Worm (Caenorhabditis elegans) whole organism, L4 larva: Measurements from ENCODE around the gene B0554.5.

Experiments used
- F10B5.3 ChIP-seq: sonication (generic microtip); optimal IDR thresholded peaks from 2 replicates; lab custom pipeline; 2016; ENCODE audit warnings: mild to moderate bottlenecking, missing genetic modification characterization, missing compliant biosample characterization
- F26F4.8 ChIP-seq: fragments of 200-800 bp; sonication (Bioruptor generic); conservative IDR thresholded peaks from 2 replicates; pipeline ENCODE4 v1.3.6; 2022; ENCODE audit warnings: missing genetic modification characterization, missing compliant biosample characterization
- T26A8.4 ChIP-seq: fragments of 200-800 bp; sonication (Bioruptor generic); IDR thresholded peaks from 2 replicates; pipeline ENCODE4 v1.3.6; 2022; ENCODE audit warnings: missing genetic modification characterization, missing compliant biosample characterization
- Y48G9A.11 ChIP-seq: fragments of 200-800 bp; sonication (Bioruptor generic); IDR thresholded peaks from 2 replicates; pipeline ENCODE4 v1.3.6; 2022; ENCODE audit warnings: missing genetic modification reagents, missing genetic modification characterization, missing compliant biosample characterization
- Y5F2A.4 ChIP-seq: fragments of 200-800 bp; sonication (Bioruptor generic); optimal IDR thresholded peaks from 2 replicates; lab custom pipeline; 2018; ENCODE audit warnings: mild to moderate bottlenecking, missing genetic modification characterization, missing compliant biosample characterization
- ZK337.2 ChIP-seq: fragments of 200-800 bp; sonication (Bioruptor generic); IDR thresholded peaks from 2 replicates; pipeline ENCODE4 v1.3.6; 2022; ENCODE audit warnings: missing genetic modification reagents, missing genetic modification characterization, missing compliant biosample characterization
- aha-1 ChIP-seq: fragments of 150-350 bp; peaks from one replicate; lab custom pipeline; 2014; ENCODE audit warnings: missing biosample characterization, missing genetic modification characterization
- ceh-20 ChIP-seq: fragments of 200-800 bp; sonication (Bioruptor generic); IDR thresholded peaks from 2 replicates; pipeline ENCODE4 v1.3.6; 2022; ENCODE audit warnings: missing genetic modification reagents, missing genetic modification characterization, missing compliant biosample characterization
- ceh-28 ChIP-seq: fragments of 150-350 bp; optimal IDR thresholded peaks from 2 replicates; lab custom pipeline; 2014; ENCODE audit warnings: missing biosample characterization, missing genetic modification reagents, missing genetic modification characterization
- ceh-32 ChIP-seq: sonication (generic microtip); optimal IDR thresholded peaks from 2 replicates; lab custom pipeline; 2016; ENCODE audit warnings: mild to moderate bottlenecking, missing genetic modification characterization, missing compliant biosample characterization; ENCODE audit not compliant: poor library complexity
- ceh-44 ChIP-seq: fragments of 200-800 bp; sonication (Bioruptor generic); IDR thresholded peaks from 2 replicates; pipeline ENCODE4 v1.3.6; 2022; ENCODE audit warnings: missing genetic modification reagents, missing genetic modification characterization, missing compliant biosample characterization
- ceh-82 ChIP-seq: sonication (generic microtip); optimal IDR thresholded peaks from 2 replicates; lab custom pipeline; 2017; ENCODE audit warnings: missing biosample characterization, missing genetic modification characterization
- cey-2 ChIP-seq: sonication (generic microtip); optimal IDR thresholded peaks from 3 replicates; lab custom pipeline; 2017; ENCODE audit warnings: missing genetic modification characterization, mild to moderate bottlenecking, missing compliant biosample characterization, antibody characterized with exemption, borderline replicate concordance; ENCODE audit not compliant: insufficient read depth
- daf-16 ChIP-seq, 3 experiments: sonication (generic microtip); optimal IDR thresholded peaks; 2 replicates each; lab custom pipeline; 2016 to 2017; ENCODE audit warnings: missing genetic modification characterization in 3 of 3, missing genetic modification reagents in 3 of 3, mild to moderate bottlenecking in 2 of 3, missing compliant biosample characterization in 2 of 3, missing biosample characterization in 1 of 3, moderate library complexity in 1 of 3
- daf-19 ChIP-seq: fragments of 200-800 bp; sonication (Bioruptor generic); conservative IDR thresholded peaks from 2 replicates; pipeline ENCODE4 v1.3.6; 2022; ENCODE audit warnings: missing genetic modification characterization, missing compliant biosample characterization
- dmd-6 ChIP-seq: fragments of 200-800 bp; sonication (Bioruptor generic); IDR thresholded peaks from 2 replicates; pipeline ENCODE4 v1.3.6; 2022; ENCODE audit warnings: missing genetic modification reagents, missing genetic modification characterization, missing compliant biosample characterization
- dmd-9 ChIP-seq: fragments of 200-800 bp; sonication (Bioruptor generic); IDR thresholded peaks from 2 replicates; pipeline ENCODE4 v1.3.6; 2022; ENCODE audit warnings: missing genetic modification reagents, missing genetic modification characterization, missing compliant biosample characterization
- dve-1 ChIP-seq: sonication (generic microtip); optimal IDR thresholded peaks from 2 replicates; lab custom pipeline; 2017; ENCODE audit warnings: antibody characterized with exemption, mild to moderate bottlenecking, missing genetic modification characterization, missing compliant biosample characterization; ENCODE audit not compliant: insufficient read depth
- egl-27 ChIP-seq: sonication (generic microtip); optimal IDR thresholded peaks from 3 replicates; lab custom pipeline; 2017; ENCODE audit warnings: missing biosample characterization, missing genetic modification reagents, missing genetic modification characterization
- lin-1 ChIP-seq: fragments of 200-800 bp; sonication (Bioruptor generic); IDR thresholded peaks from 2 replicates; pipeline ENCODE4 v1.3.6; 2022; ENCODE audit warnings: missing genetic modification reagents, missing genetic modification characterization, missing compliant biosample characterization
- lin-15B ChIP-seq: fragments of 150-350 bp; sonication (generic microtip); optimal IDR thresholded peaks from 3 replicates; lab custom pipeline; 2014; ENCODE audit warnings: missing biosample characterization, missing genetic modification characterization
- lin-29 ChIP-seq: fragments of 200-800 bp; sonication (Bioruptor generic); IDR thresholded peaks from 2 replicates; pipeline ENCODE4 v1.3.6; 2022; ENCODE audit warnings: missing genetic modification reagents, missing genetic modification characterization, missing compliant biosample characterization
- lin-39 ChIP-seq: fragments of 150-350 bp; optimal IDR thresholded peaks from 2 replicates; lab custom pipeline; 2014; ENCODE audit warnings: missing biosample characterization, missing genetic modification reagents, missing genetic modification characterization
- lir-3 ChIP-seq: sonication (generic microtip); optimal IDR thresholded peaks from 2 replicates; lab custom pipeline; 2016; ENCODE audit warnings: mild to moderate bottlenecking, missing genetic modification characterization, missing compliant biosample characterization
- madf-5 ChIP-seq, 2 experiments: fragments of 200-800 bp; sonication (Bioruptor generic); IDR thresholded peaks; 2 replicates each; pipeline ENCODE4 v1.3.6; 2022; ENCODE audit warnings: missing compliant biosample characterization in 2 of 2, missing genetic modification characterization in 2 of 2
- madf-9 ChIP-seq: fragments of 200-800 bp; sonication (Bioruptor generic); conservative IDR thresholded peaks from 2 replicates; pipeline ENCODE4 v1.3.6; 2022; ENCODE audit warnings: missing genetic modification reagents, missing genetic modification characterization, missing compliant biosample characterization
- mdl-1 ChIP-seq, 2 experiments: fragments of 150-350 bp in 1 of 2; sonication (generic microtip) in 1 of 2; optimal IDR thresholded peaks; 2 replicates each; lab custom pipeline; 2014 to 2017; ENCODE audit warnings: missing biosample characterization in 2 of 2, missing genetic modification characterization in 2 of 2
- mxl-3 ChIP-seq: fragments of 200-800 bp; sonication (Bioruptor generic); optimal IDR thresholded peaks from 2 replicates; lab custom pipeline; 2018; ENCODE audit warnings: mild to moderate bottlenecking, missing genetic modification characterization, missing compliant biosample characterization
- nhr-10 ChIP-seq: fragments of 150-350 bp; optimal IDR thresholded peaks from 2 replicates; lab custom pipeline; 2014; ENCODE audit warnings: missing biosample characterization, missing genetic modification characterization
- nhr-111 ChIP-seq: fragments of 200-800 bp; sonication (Bioruptor generic); optimal IDR thresholded peaks from 2 replicates; lab custom pipeline; 2018; ENCODE audit warnings: mild to moderate bottlenecking, missing genetic modification characterization, missing compliant biosample characterization
- nhr-28 ChIP-seq: fragments of 150-350 bp; optimal IDR thresholded peaks from 2 replicates; lab custom pipeline; 2014; ENCODE audit warnings: missing biosample characterization, missing genetic modification characterization
- nhr-42 ChIP-seq: fragments of 200-800 bp; sonication (Bioruptor generic); IDR thresholded peaks from 2 replicates; pipeline ENCODE4 v1.3.6; 2022; ENCODE audit warnings: missing genetic modification characterization, missing compliant biosample characterization
- nhr-48 ChIP-seq: sonication (generic microtip); optimal IDR thresholded peaks from 2 replicates; lab custom pipeline; 2016; ENCODE audit warnings: mild to moderate bottlenecking, missing genetic modification characterization, missing compliant biosample characterization
- php-3 ChIP-seq: fragments of 200-800 bp; sonication (Bioruptor generic); IDR thresholded peaks from 2 replicates; pipeline ENCODE4 v1.3.6; 2022; ENCODE audit warnings: missing genetic modification reagents, missing genetic modification characterization, missing compliant biosample characterization
- pqm-1 ChIP-seq: sonication (generic microtip); optimal IDR thresholded peaks from 2 replicates; lab custom pipeline; 2017; ENCODE audit warnings: missing biosample characterization, missing genetic modification characterization
- rbr-2 ChIP-seq: sonication (generic microtip); optimal IDR thresholded peaks from 2 replicates; lab custom pipeline; 2016; ENCODE audit warnings: missing genotype, missing genetic modification characterization, missing compliant biosample characterization
- saeg-2 ChIP-seq: fragments of 200-800 bp; sonication (Bioruptor generic); IDR thresholded peaks from 2 replicates; pipeline ENCODE4 v1.3.6; 2022; ENCODE audit warnings: missing genetic modification reagents, missing genetic modification characterization, missing compliant biosample characterization
- sdz-12 ChIP-seq: fragments of 200-800 bp; sonication (Bioruptor generic); optimal IDR thresholded peaks from 2 replicates; lab custom pipeline; 2018; ENCODE audit warnings: mild to moderate bottlenecking, missing genetic modification characterization, missing compliant biosample characterization
- snpc-4 ChIP-seq: fragments of 150-350 bp; optimal IDR thresholded peaks from 2 replicates; lab custom pipeline; 2014; ENCODE audit warnings: missing biosample characterization, missing genetic modification characterization
- spr-1 ChIP-seq: sonication (generic microtip); optimal IDR thresholded peaks from 2 replicates; lab custom pipeline; 2016; ENCODE audit warnings: mild to moderate bottlenecking, missing genetic modification characterization, missing compliant biosample characterization
- tag-97 ChIP-seq: fragments of 200-800 bp; sonication (Bioruptor generic); IDR thresholded peaks from 2 replicates; pipeline ENCODE4 v1.3.6; 2022; ENCODE audit warnings: missing genetic modification characterization, missing compliant biosample characterization
- tra-1 ChIP-seq: fragments of 200-800 bp; sonication (Bioruptor generic); IDR thresholded peaks from 2 replicates; pipeline ENCODE4 v1.3.6; 2022; ENCODE audit warnings: missing genetic modification reagents, missing genetic modification characterization, missing compliant biosample characterization
- unc-39 ChIP-seq: sonication (generic microtip); optimal IDR thresholded peaks from 2 replicates; lab custom pipeline; 2017; ENCODE audit warnings: missing biosample characterization, missing genetic modification characterization
- zfp-2 ChIP-seq: sonication (generic microtip); optimal IDR thresholded peaks from 2 replicates; lab custom pipeline; 2016; ENCODE audit warnings: mild to moderate bottlenecking, missing genetic modification characterization, missing compliant biosample characterization
- zfp-3 ChIP-seq: fragments of 200-800 bp; sonication (Bioruptor generic); conservative IDR thresholded peaks from 2 replicates; pipeline ENCODE4 v1.3.6; 2022; ENCODE audit warnings: missing genetic modification reagents, missing genetic modification characterization, missing compliant biosample characterization
- zip-2 ChIP-seq: fragments of 150-350 bp; optimal IDR thresholded peaks from 2 replicates; lab custom pipeline; 2014; ENCODE audit warnings: missing biosample characterization, missing genetic modification characterization
- ztf-11 ChIP-seq: fragments of 150-350 bp; optimal IDR thresholded peaks from 2 replicates; lab custom pipeline; 2014; ENCODE audit warnings: missing biosample characterization, missing genetic modification characterization

B0554.5 gene

ce11 chrV:424140-424539, at the start of gene B0554.5:
Gene B0554.5, plus strand, starts transcription at chrV:424440.
- TF ChIP-seq ztf-11 (tag; lab: Kevin White, UChicago) (no peak), F10B5.3 (tag; lab: Kevin White, UChicago) (no peak), nhr-111 (no peak), daf-16 (GFP tag; optimal IDR thresholded peaks at IDR 0.05; lab: Kevin White, UChicago) (no peak), daf-16 (tag; optimal IDR thresholded peaks at IDR 0.05; lab: Kevin White, UChicago) (no peak), Y5F2A.4 (GFP tag; lab: Kevin White, UChicago) (no peak), ZK337.2 (GFP tag; lab: Robert Waterston, UW) (no peak), cey-2 (no peak)

DNA sequence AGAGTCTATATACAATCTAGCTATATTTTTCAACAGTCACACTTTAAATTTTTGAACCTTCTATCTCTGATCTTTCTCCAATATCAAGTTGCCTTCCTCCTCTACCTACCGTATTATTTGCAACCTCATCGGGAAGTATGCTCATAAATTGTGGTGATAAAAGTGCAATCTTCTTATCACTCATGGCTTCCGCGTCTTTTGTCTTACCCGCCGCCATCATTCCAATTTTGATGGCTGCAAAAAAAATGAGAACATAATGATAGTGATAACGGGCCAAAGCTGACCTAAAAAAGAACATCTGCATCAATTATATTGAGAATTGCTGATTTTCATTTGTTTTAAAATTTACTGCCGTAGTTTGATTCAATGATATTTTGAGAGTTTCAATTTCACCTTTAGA, 47.5 kb upstream of the B0554.5 start:
- TF ChIP-seq saeg-2 (GFP tag; lab: Robert Waterston, UW) (no peak), nhr-42 (GFP tag; lab: Robert Waterston, UW) (no peak), pqm-1 (tag; lab: Kevin White, UChicago) (peak; percentile 68), php-3 (GFP tag; lab: Robert Waterston, UW) (no peak), dmd-6 (GFP tag; lab: Robert Waterston, UW) (peak; percentile 19; the same call in 1 of the 2 replicates), nhr-28 (no peak)

ce11 chrV:378231-378630, 46.0 kb upstream of the B0554.5 start:
- TF ChIP-seq tag-97 (GFP tag; lab: Robert Waterston, UW): no peak
- peak; percentile 63 for TF ChIP-seq nhr-28
- TF ChIP-seq dve-1: no peak
- no peak for TF ChIP-seq egl-27 (tag; lab: Kevin White, UChicago)
- no peak for TF ChIP-seq unc-39
- no peak for TF ChIP-seq daf-19 (GFP tag; lab: Robert Waterston, UW)
- no peak for TF ChIP-seq snpc-4 (tag; lab: Kevin White, UChicago)
- TF ChIP-seq ceh-82 (tag; lab: Kevin White, UChicago): no peak
- TF ChIP-seq mxl-3 (GFP tag; lab: Kevin White, UChicago): peak; percentile 19
- TF ChIP-seq T26A8.4 (GFP tag; lab: Robert Waterston, UW): no peak
- TF ChIP-seq sdz-12 (GFP tag; lab: Kevin White, UChicago): no peak
- no peak for TF ChIP-seq ceh-28
- TF ChIP-seq dmd-9: no peak
- TF ChIP-seq madf-9 (GFP tag; lab: Robert Waterston, UW): no peak
- TF ChIP-seq daf-16 (GFP tag; optimal IDR thresholded peaks at IDR 0.05; lab: Kevin White, UChicago): no peak
- TF ChIP-seq daf-16 (tag; optimal IDR thresholded peaks at IDR 0.05; lab: Kevin White, UChicago): no peak
- no peak for TF ChIP-seq nhr-10 (tag; lab: Kevin White, UChicago)
- TF ChIP-seq tra-1: 0 out of 2 replicates have a peak, but pooled peaks have one; percentile 28
- TF ChIP-seq lin-1 (GFP tag; lab: Robert Waterston, UW): no peak
- no peak for TF ChIP-seq F26F4.8 (GFP tag; lab: Robert Waterston, UW)
- TF ChIP-seq lin-29 (GFP tag; lab: Robert Waterston, UW): no peak
- TF ChIP-seq zip-2 (tag; lab: Kevin White, UChicago): no peak
- TF ChIP-seq dmd-6 (GFP tag; lab: Robert Waterston, UW): peak; percentile 31
- no peak for TF ChIP-seq Y5F2A.4 (GFP tag; lab: Kevin White, UChicago)
- TF ChIP-seq zfp-3: no peak
- TF ChIP-seq saeg-2 (GFP tag; lab: Robert Waterston, UW): no peak
- TF ChIP-seq lir-3: no peak
- TF ChIP-seq ceh-44 (GFP tag; lab: Robert Waterston, UW): no peak
- no peak for TF ChIP-seq zfp-2 (tag; lab: Kevin White, UChicago)
- TF ChIP-seq mdl-1 (tag; optimal IDR thresholded peaks at IDR 0.05; lab: Kevin White, UChicago): peak in 1 of 2 experiments; percentile 22
- no peak for TF ChIP-seq lin-15B (tag; lab: Kevin White, UChicago)
- TF ChIP-seq ceh-20 (GFP tag; lab: Robert Waterston, UW): no peak
- peak; percentile 31 for TF ChIP-seq nhr-48 (tag; lab: Kevin White, UChicago)
- TF ChIP-seq madf-5 (GFP tag; IDR thresholded peaks at IDR 0.05; lab: Robert Waterston, UW): no peak
- no peak for TF ChIP-seq aha-1 (tag; lab: Kevin White, UChicago)
- TF ChIP-seq ceh-32: no peak
- no peak for TF ChIP-seq Y48G9A.11 (GFP tag; lab: Robert Waterston, UW)
- TF ChIP-seq rbr-2 (tag; lab: Kevin White, UChicago): no peak
- TF ChIP-seq lin-39 (tag; lab: Kevin White, UChicago): no peak
- no peak for TF ChIP-seq ztf-11 (tag; lab: Kevin White, UChicago)
- no peak for TF ChIP-seq spr-1 (tag; lab: Kevin White, UChicago)
